Fruit fly (Drosophila melanogaster) whole organism, pupa: ENCODE data around the gene Nuak.

Experiments used
- CG10348 ChIP-seq: fragments of 200-800 bp; sonication (Bioruptor generic); IDR thresholded peaks from 2 replicates; pipeline ENCODE4 v1.3.6; 2022; ENCODE audit warnings: missing biosample characterization, missing genetic modification characterization
- CG12605 ChIP-seq: fragments of 200-800 bp; sonication (Bioruptor generic); IDR thresholded peaks from 2 replicates; pipeline ENCODE4 v1.3.6; 2022; ENCODE audit warnings: missing biosample characterization, missing genetic modification characterization
- CG8159 ChIP-seq: fragments of 200-800 bp; sonication (Bioruptor generic); optimal IDR thresholded peaks from 3 replicates; lab custom pipeline; 2018; ENCODE audit warnings: missing biosample characterization, mild to moderate bottlenecking, missing genetic modification characterization, moderate library complexity
- D1 ChIP-seq: fragments of 200-800 bp; sonication (Bioruptor generic); optimal IDR thresholded peaks from 2 replicates; lab custom pipeline; 2018; ENCODE audit warnings: missing biosample characterization, mild to moderate bottlenecking, missing genetic modification characterization, moderate library complexity
- Pif1B ChIP-seq: fragments of 200-800 bp; sonication (Bioruptor generic); optimal IDR thresholded peaks from 3 replicates; lab custom pipeline; 2016; ENCODE audit warnings: missing biosample characterization, missing genetic modification characterization
- Snoo ChIP-seq: fragments of 200-800 bp; sonication (Bioruptor generic); optimal IDR thresholded peaks from 3 replicates; lab custom pipeline; 2017; ENCODE audit warnings: missing biosample characterization, mild to moderate bottlenecking, missing genetic modification characterization, inconsistent platforms
- fd96Ca ChIP-seq: fragments of 200-800 bp; sonication (Bioruptor generic); IDR thresholded peaks from 3 replicates; pipeline ENCODE4 v1.3.6; 2022; ENCODE audit warnings: missing biosample characterization, missing genetic modification characterization

DNA sequence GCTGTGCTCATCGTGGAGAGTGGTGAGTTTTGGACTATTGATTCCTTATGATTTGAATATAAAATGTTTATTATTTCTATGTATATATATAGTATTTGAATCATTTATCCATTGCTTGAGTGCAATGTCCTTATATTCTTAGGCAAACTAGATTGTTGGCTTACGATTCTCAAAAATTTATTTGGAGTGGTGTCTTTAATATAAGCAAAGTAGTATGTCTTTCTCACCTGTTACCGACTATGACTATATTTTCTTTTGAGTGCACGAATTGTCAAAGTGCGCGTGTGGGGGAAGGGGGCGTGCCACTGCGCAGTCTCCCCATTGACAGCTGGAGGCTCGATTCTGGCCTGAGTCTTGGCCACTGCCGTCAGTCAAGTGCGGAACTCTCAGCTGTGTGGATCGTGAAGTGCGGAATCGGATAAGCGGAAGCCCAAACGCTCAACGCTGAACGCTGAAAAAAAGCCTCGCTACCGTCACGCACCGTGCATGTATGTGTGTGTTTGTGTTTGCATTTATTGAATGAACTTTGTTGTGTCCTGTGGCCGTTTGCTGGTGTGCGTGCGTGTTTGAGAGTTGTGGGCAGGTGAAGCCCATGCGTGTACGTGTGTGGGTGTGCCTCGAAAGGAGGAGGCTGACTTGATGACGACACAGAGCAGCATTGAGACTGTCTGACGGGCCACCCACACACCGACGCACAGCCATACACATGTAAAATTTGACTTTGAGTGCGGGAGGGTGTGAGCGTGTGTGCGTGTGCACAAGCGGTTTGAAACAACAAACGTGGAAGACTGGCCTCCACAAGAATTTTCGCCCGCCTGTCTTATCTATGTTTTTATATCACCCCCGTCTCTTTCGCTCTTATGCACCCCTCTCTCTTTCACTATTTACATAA, 37.7 kb upstream of the Nuak start:
- no peak for TF ChIP-seq CG10348 (GFP tag; lab: Robert Waterston, UW)
- TF ChIP-seq D1: no peak
- TF ChIP-seq Snoo: no peak
- no peak for TF ChIP-seq CG12605 (GFP tag; lab: Robert Waterston, UW)
- TF ChIP-seq Pif1B (GFP tag; lab: Kevin White, UChicago): no peak
- no peak for TF ChIP-seq fd96Ca (GFP tag; lab: Robert Waterston, UW)
- TF ChIP-seq CG8159: no peak
